Worm (Caenorhabditis elegans) whole organism, L1 larva: ENCODE data around the gene T19C3.2.

ENCODE experiments used
- C04F5.9 ChIP-seq: sonication (generic microtip); optimal IDR thresholded peaks from 2 replicates; lab custom pipeline; 2016; ENCODE audit warnings: missing genetic modification characterization, missing compliant biosample characterization
- C16A3.4 ChIP-seq: fragments of 150-350 bp; optimal IDR thresholded peaks from 2 replicates; lab custom pipeline; 2014; ENCODE audit warnings: missing biosample characterization, missing genetic modification characterization
- C34B4.2 ChIP-seq: sonication (generic microtip); optimal IDR thresholded peaks from 2 replicates; lab custom pipeline; 2017; ENCODE audit warnings: mild to moderate bottlenecking, missing genetic modification characterization, missing compliant biosample characterization
- blmp-1 ChIP-seq: fragments of 150-350 bp; optimal IDR thresholded peaks from 2 replicates; lab custom pipeline; 2014; ENCODE audit warnings: missing biosample characterization, missing genetic modification characterization
- ceh-63 ChIP-seq: fragments of 200-800 bp; sonication (Bioruptor generic); optimal IDR thresholded peaks from 2 replicates; lab custom pipeline; 2018; ENCODE audit warnings: mild to moderate bottlenecking, missing genetic modification characterization, missing compliant biosample characterization
- ceh-8 ChIP-seq: fragments of 200-800 bp; sonication (Bioruptor generic); optimal IDR thresholded peaks from 2 replicates; lab custom pipeline; 2018; ENCODE audit warnings: mild to moderate bottlenecking, missing genetic modification characterization, moderate library complexity, missing compliant biosample characterization
- ceh-82 ChIP-seq, 3 experiments: fragments of 150-350 bp in 1 of 3; sonication (generic microtip) in 2 of 3; optimal IDR thresholded peaks; 2 replicates each; lab custom pipeline; 2014 to 2017; ENCODE audit warnings: missing biosample characterization in 3 of 3, missing genetic modification characterization in 3 of 3
- ceh-88 ChIP-seq: fragments of 200-800 bp; sonication (Bioruptor generic); IDR thresholded peaks from 2 replicates; pipeline ENCODE4 v1.3.6; 2022; ENCODE audit warnings: missing genetic modification characterization, missing compliant biosample characterization
- ceh-90 ChIP-seq: sonication (generic microtip); optimal IDR thresholded peaks from 2 replicates; lab custom pipeline; 2016; ENCODE audit warnings: missing genetic modification characterization, missing compliant biosample characterization
- dpl-1 ChIP-seq, 3 experiments: fragments of 150-350 bp in 2 of 3; sonication (generic microtip) in 1 of 3; optimal IDR thresholded peaks; 2 replicates each; lab custom pipeline; 2014 to 2017; ENCODE audit warnings: missing biosample characterization in 3 of 3, missing genetic modification characterization in 3 of 3, missing genetic modification reagents in 3 of 3
- efl-1 ChIP-seq, 4 experiments: fragments of 150-350 bp; optimal IDR thresholded peaks in 3 of 4; peaks in 1 of 4; 1 replicate in 1 of 4; 2 replicates in 3 of 4; lab custom pipeline; 2014; ENCODE audit warnings: missing biosample characterization in 2 of 4, missing genetic modification characterization in 2 of 4, missing genetic modification reagents in 2 of 4
- efl-3 ChIP-seq: fragments of 200-800 bp; sonication (Bioruptor generic); optimal IDR thresholded peaks from 2 replicates; lab custom pipeline; 2018; ENCODE audit warnings: mild to moderate bottlenecking, missing genetic modification characterization, missing compliant biosample characterization
- egl-13 ChIP-seq: sonication (generic microtip); optimal IDR thresholded peaks from 2 replicates; lab custom pipeline; 2016; ENCODE audit warnings: missing genotype, missing genetic modification reagents, missing genetic modification characterization, missing compliant biosample characterization
- elt-2 ChIP-seq: sonication (generic microtip); optimal IDR thresholded peaks from 2 replicates; lab custom pipeline; 2016; ENCODE audit warnings: missing genetic modification characterization, mild to moderate bottlenecking, inconsistent platforms, missing compliant biosample characterization, missing genetic modification reagents
- elt-3 ChIP-seq, 6 experiments: fragments of 150-350 bp in 1 of 6; sonication (generic microtip); optimal IDR thresholded peaks; 2 replicates each; lab custom pipeline; 2017 to 2018; ENCODE audit warnings: missing biosample characterization in 6 of 6, missing genetic modification characterization in 6 of 6, inconsistent platforms in 1 of 6
- fkh-4 ChIP-seq: sonication (generic microtip); optimal IDR thresholded peaks from 2 replicates; lab custom pipeline; 2016; ENCODE audit warnings: missing compliant biosample characterization, missing genetic modification characterization, borderline replicate concordance
- fkh-8 ChIP-seq: sonication (generic microtip); optimal IDR thresholded peaks from 2 replicates; lab custom pipeline; 2016; ENCODE audit warnings: mild to moderate bottlenecking, missing genetic modification characterization, missing compliant biosample characterization
- fos-1 ChIP-seq: fragments of 150-350 bp; optimal IDR thresholded peaks from 2 replicates; lab custom pipeline; 2014; ENCODE audit warnings: missing biosample characterization, missing genetic modification characterization
- grh-1 ChIP-seq: fragments of 200-800 bp; sonication (Bioruptor generic); IDR thresholded peaks from 2 replicates; pipeline ENCODE4 v1.3.6; 2022; ENCODE audit warnings: missing genetic modification reagents, missing genetic modification characterization, missing compliant biosample characterization
- hlh-17 ChIP-seq: fragments of 200-800 bp; sonication (Bioruptor generic); optimal IDR thresholded peaks from 2 replicates; lab custom pipeline; 2018; ENCODE audit warnings: missing genetic modification characterization, mild to moderate bottlenecking, missing compliant biosample characterization, moderate library complexity, borderline replicate concordance
- irx-1 ChIP-seq: sonication (generic microtip); optimal IDR thresholded peaks from 2 replicates; lab custom pipeline; 2016; ENCODE audit warnings: missing genetic modification characterization, missing compliant biosample characterization
- jun-1 ChIP-seq: fragments of 150-350 bp; optimal IDR thresholded peaks from 2 replicates; lab custom pipeline; 2014; ENCODE audit warnings: missing biosample characterization, missing genetic modification reagents, missing genetic modification characterization
- lin-13 ChIP-seq: fragments of 150-350 bp; optimal IDR thresholded peaks from 2 replicates; lab custom pipeline; 2014; ENCODE audit warnings: missing biosample characterization, missing genetic modification reagents, missing genetic modification characterization
- lin-14 ChIP-seq: fragments of 200-800 bp; sonication (Bioruptor generic); optimal IDR thresholded peaks from 2 replicates; lab custom pipeline; 2018; ENCODE audit warnings: mild to moderate bottlenecking, missing genetic modification characterization, moderate library complexity, missing compliant biosample characterization
- lin-35 ChIP-seq, 2 experiments: fragments of 150-350 bp; optimal IDR thresholded peaks; 2 replicates each; lab custom pipeline; 2014; ENCODE audit warnings: missing biosample characterization in 2 of 2, missing genetic modification characterization in 2 of 2, missing genetic modification reagents in 2 of 2
- lir-3 ChIP-seq: sonication (generic microtip); optimal IDR thresholded peaks from 2 replicates; lab custom pipeline; 2016; ENCODE audit warnings: mild to moderate bottlenecking, missing genetic modification characterization, moderate library complexity, missing compliant biosample characterization; ENCODE audit not compliant: poor library complexity
- lsy-2 ChIP-seq, 2 experiments: fragments of 150-350 bp; optimal IDR thresholded peaks; 2 replicates each; lab custom pipeline; 2014; ENCODE audit warnings: missing biosample characterization in 2 of 2, missing genetic modification characterization in 2 of 2
- mdl-1 ChIP-seq, 2 experiments: fragments of 150-350 bp; optimal IDR thresholded peaks; 2 replicates each; lab custom pipeline; 2014 to 2017; ENCODE audit warnings: missing biosample characterization in 2 of 2, missing genetic modification characterization in 2 of 2, inconsistent platforms in 1 of 2
- nhr-19 ChIP-seq: fragments of 200-800 bp; sonication (Bioruptor generic); conservative IDR thresholded peaks from 2 replicates; pipeline ENCODE4 v1.3.6; 2022; ENCODE audit warnings: missing genetic modification characterization, missing compliant biosample characterization
- nhr-20 ChIP-seq: sonication (generic microtip); optimal IDR thresholded peaks from 2 replicates; lab custom pipeline; 2016; ENCODE audit warnings: mild to moderate bottlenecking, missing genetic modification characterization, missing compliant biosample characterization
- nhr-28 ChIP-seq: fragments of 150-350 bp; optimal IDR thresholded peaks from 2 replicates; lab custom pipeline; 2014; ENCODE audit warnings: missing biosample characterization, missing genetic modification characterization
- nhr-47 ChIP-seq: sonication (generic microtip); optimal IDR thresholded peaks from 2 replicates; lab custom pipeline; 2016; ENCODE audit warnings: mild to moderate bottlenecking, missing genetic modification characterization, moderate library complexity, missing compliant biosample characterization
- nhr-71 ChIP-seq: sonication (generic microtip); optimal IDR thresholded peaks from 2 replicates; lab custom pipeline; 2016; ENCODE audit warnings: mild to moderate bottlenecking, missing genetic modification characterization, moderate library complexity, missing compliant biosample characterization
- nhr-84 ChIP-seq: sonication (generic microtip); optimal IDR thresholded peaks from 2 replicates; lab custom pipeline; 2017; ENCODE audit warnings: missing biosample characterization, missing genetic modification characterization
- nhr-85 ChIP-seq: sonication (generic microtip); peaks from one replicate; lab custom pipeline; 2016; ENCODE audit warnings: missing genetic modification characterization, inconsistent platforms, missing compliant biosample characterization
- nhr-90 ChIP-seq: sonication (generic microtip); optimal IDR thresholded peaks from 2 replicates; lab custom pipeline; 2016; ENCODE audit warnings: mild to moderate bottlenecking, missing genetic modification characterization, missing compliant biosample characterization; ENCODE audit not compliant: poor library complexity
- snu-23 ChIP-seq: sonication (generic microtip); optimal IDR thresholded peaks from 2 replicates; lab custom pipeline; 2016; ENCODE audit warnings: missing genetic modification characterization, missing compliant biosample characterization
- swsn-7 ChIP-seq: sonication (generic microtip); optimal IDR thresholded peaks from 2 replicates; lab custom pipeline; 2016; ENCODE audit warnings: missing genetic modification characterization, missing compliant biosample characterization
- tbx-2 ChIP-seq: sonication (generic microtip); optimal IDR thresholded peaks from 2 replicates; lab custom pipeline; 2016; ENCODE audit warnings: missing genetic modification characterization, missing compliant biosample characterization
- tlp-1 ChIP-seq: fragments of 150-350 bp; optimal IDR thresholded peaks from 2 replicates; lab custom pipeline; 2014; ENCODE audit warnings: missing biosample characterization, missing genetic modification characterization
- vab-15 ChIP-seq: sonication (generic microtip); optimal IDR thresholded peaks from 2 replicates; lab custom pipeline; 2017; ENCODE audit warnings: missing genotype, mild to moderate bottlenecking, missing genetic modification characterization, missing compliant biosample characterization
- xbp-1 ChIP-seq: sonication (generic microtip); optimal IDR thresholded peaks from 2 replicates; lab custom pipeline; 2016; ENCODE audit warnings: missing genetic modification characterization, missing compliant biosample characterization
- ztf-11 ChIP-seq, 2 experiments: sonication (generic microtip); optimal IDR thresholded peaks; 2 replicates each; lab custom pipeline; 2016 to 2017; ENCODE audit warnings: missing genetic modification characterization in 2 of 2, missing biosample characterization in 1 of 2, missing compliant biosample characterization in 1 of 2

T19C3.2 gene

DNA sequence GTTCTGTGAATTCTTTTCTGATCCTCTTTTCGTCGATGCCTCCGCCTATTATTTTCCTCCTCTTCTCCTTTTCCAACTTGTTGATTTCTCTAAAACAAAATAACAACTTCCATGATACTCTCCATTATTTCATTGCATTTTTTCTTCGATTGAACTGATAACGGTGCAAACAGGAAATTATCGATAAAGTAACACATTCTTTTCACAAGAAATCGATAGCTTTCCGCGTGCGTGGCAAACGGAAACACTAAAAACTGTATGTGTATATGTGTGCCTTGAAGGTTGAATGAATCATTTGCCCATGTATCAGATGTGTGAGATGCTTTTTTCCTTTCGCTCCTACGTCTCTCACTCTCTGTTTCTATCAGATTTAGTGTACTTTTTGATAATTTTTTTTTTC, 34.2 kb upstream of the T19C3.2 start:
- TF ChIP-seq lin-14: peak; percentile 42
- no peak for TF ChIP-seq nhr-20 (tag; lab: Kevin White, UChicago)
- no peak for TF ChIP-seq jun-1
- TF ChIP-seq lin-13 (GFP tag; lab: Kevin White, UChicago): no peak
- TF ChIP-seq tbx-2 (tag; lab: Kevin White, UChicago): no peak
- peak; percentile 43 for TF ChIP-seq nhr-85 (tag; lab: Kevin White, UChicago)
- no peak for TF ChIP-seq tlp-1
- TF ChIP-seq lir-3 (tag; lab: Kevin White, UChicago): no peak
- TF ChIP-seq fkh-4 (tag; lab: Kevin White, UChicago): no peak
- no peak for TF ChIP-seq efl-3 (GFP tag; lab: Kevin White, UChicago)
- TF ChIP-seq xbp-1 (tag; lab: Kevin White, UChicago): no peak
- no peak for TF ChIP-seq grh-1 (GFP tag; lab: Robert Waterston, UW)
- no peak for TF ChIP-seq lsy-2 (tag; optimal IDR thresholded peaks at IDR 0.05; lab: Kevin White, UChicago)
- TF ChIP-seq elt-2 (tag; lab: Kevin White, UChicago): peak; percentile 44
- no peak for TF ChIP-seq C34B4.2 (tag; lab: Kevin White, UChicago)
- TF ChIP-seq C04F5.9: no peak
- no peak for TF ChIP-seq fos-1 (tag; lab: Kevin White, UChicago)
- no peak for TF ChIP-seq ztf-11 (tag; optimal IDR thresholded peaks at IDR 0.05; lab: Kevin White, UChicago)
- TF ChIP-seq ceh-88 (GFP tag; lab: Robert Waterston, UW): no peak
- TF ChIP-seq ceh-90 (tag; lab: Kevin White, UChicago): no peak
- no peak for TF ChIP-seq elt-3 (tag; optimal IDR thresholded peaks at IDR 0.05; lab: Kevin White, UChicago)
- TF ChIP-seq vab-15 (tag; lab: Kevin White, UChicago): no peak
- no peak for TF ChIP-seq nhr-28
- no peak for TF ChIP-seq hlh-17 (GFP tag; lab: Kevin White, UChicago)
- TF ChIP-seq C16A3.4 (tag; lab: Kevin White, UChicago): no peak
- peak in 1 of 2 experiments; percentile 15 for TF ChIP-seq lin-35 (GFP tag; optimal IDR thresholded peaks at IDR 0.05; lab: Kevin White, UChicago)
- no peak for TF ChIP-seq egl-13 (tag; lab: Kevin White, UChicago)
- TF ChIP-seq nhr-19: no peak
- TF ChIP-seq ceh-8 (GFP tag; lab: Kevin White, UChicago): no peak
- no peak for TF ChIP-seq efl-1 (optimal IDR thresholded peaks at IDR 0.05; lab: Kevin White, UChicago)
- peak in 1 of 2 experiments; percentile 3 for TF ChIP-seq efl-1 (GFP tag; optimal IDR thresholded peaks at IDR 0.05 in 1 of 2; lab: Kevin White, UChicago)
- no peak for TF ChIP-seq nhr-84
- peak; percentile 2 for TF ChIP-seq nhr-90 (tag; lab: Kevin White, UChicago)
- TF ChIP-seq nhr-47 (tag; lab: Kevin White, UChicago): no peak
- TF ChIP-seq fkh-8 (tag; lab: Kevin White, UChicago): no peak
- TF ChIP-seq, all 84 proteins: peak for 6

DNA sequence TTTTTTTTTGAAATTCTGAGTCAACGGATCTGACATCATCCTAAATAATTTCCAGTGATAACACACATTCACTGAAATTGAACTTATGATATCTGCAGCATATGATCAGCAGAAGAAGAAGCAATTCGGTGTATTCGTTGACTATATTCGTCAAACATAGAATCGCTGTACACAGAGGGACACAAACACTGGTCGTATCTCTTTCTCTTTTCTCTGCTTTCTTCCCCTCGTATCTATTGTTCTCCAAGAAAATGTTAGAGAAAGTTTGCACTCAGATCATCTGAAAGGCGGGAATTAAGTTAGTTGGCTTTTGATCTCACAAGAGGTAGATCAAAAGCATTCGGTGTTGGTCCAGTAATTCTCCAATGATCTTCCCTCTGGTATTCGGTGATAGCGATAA, 33.2 kb upstream of the T19C3.2 start:
- TF ChIP-seq nhr-85 (tag; lab: Kevin White, UChicago) (peak; percentile 46), blmp-1 (tag; lab: Kevin White, UChicago) (peak; percentile 92), swsn-7 (tag; lab: Kevin White, UChicago) (no peak)
- TF ChIP-seq, all 84 proteins: peak for 2

DNA sequence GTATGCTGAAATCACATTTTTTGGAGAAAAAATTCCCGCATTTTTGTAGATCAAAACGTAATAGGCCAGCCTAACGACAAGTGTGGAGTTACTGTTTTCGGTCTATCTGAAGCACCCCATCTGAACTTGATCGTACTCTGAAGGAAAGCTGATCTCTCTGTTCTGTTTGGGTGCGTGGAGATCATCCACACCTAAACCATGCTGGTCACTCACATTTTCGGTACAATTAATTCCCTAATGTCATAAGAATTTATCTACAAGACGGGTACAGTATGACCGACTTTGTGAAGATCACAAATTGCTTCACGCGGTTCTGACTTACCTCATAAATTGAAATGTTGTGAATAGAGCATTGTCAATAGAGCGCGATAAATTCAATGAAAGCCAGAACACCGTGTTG, 32.6 kb upstream of the T19C3.2 start:
- peak; percentile 60 for TF ChIP-seq blmp-1 (tag; lab: Kevin White, UChicago)
- no peak for TF ChIP-seq nhr-47 (tag; lab: Kevin White, UChicago)
- peak in 1 of 6 experiments; percentile 11 for TF ChIP-seq elt-3 (tag; optimal IDR thresholded peaks at IDR 0.05; lab: Kevin White, UChicago)

DNA sequence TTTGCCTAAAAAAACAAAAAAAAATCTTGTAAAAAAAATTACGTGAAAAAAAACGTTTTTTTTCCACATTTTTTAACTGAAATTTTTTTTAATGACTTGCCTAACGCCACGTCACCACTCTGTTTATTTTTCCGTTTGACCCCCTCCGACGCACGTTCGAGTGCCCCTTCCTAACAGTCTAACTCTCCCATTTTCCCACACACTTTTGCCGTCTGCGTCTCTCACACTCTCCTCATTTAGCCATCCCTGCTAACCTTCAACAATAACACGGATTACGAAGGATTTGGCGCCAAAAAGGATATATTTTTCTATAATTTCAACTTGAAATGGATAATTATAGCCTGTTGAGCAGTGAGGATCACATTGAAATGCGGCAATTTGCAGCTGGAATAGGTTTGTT, 29.9 kb upstream of the T19C3.2 start:
- TF ChIP-seq swsn-7 (tag; lab: Kevin White, UChicago) (peak; percentile 26), snu-23 (GFP tag; lab: Kevin White, UChicago) (peak; percentile 46), irx-1 (tag; lab: Kevin White, UChicago) (no peak), nhr-19 (no peak), nhr-71 (tag; lab: Kevin White, UChicago) (peak; percentile 45), lin-14 (peak; percentile 64), ceh-82 (tag; optimal IDR thresholded peaks at IDR 0.05; lab: Kevin White, UChicago) (peak in 1 of 3 experiments; percentile 25), xbp-1 (tag; lab: Kevin White, UChicago) (peak; percentile 81), blmp-1 (tag; lab: Kevin White, UChicago) (peak; percentile 14), efl-1 (optimal IDR thresholded peaks at IDR 0.05; lab: Kevin White, UChicago) (peak; percentile 1 to 62), efl-1 (GFP tag; optimal IDR thresholded peaks at IDR 0.05 in 1 of 2; lab: Kevin White, UChicago) (no peak), tbx-2 (tag; lab: Kevin White, UChicago) (peak; percentile 7), ceh-63 (GFP tag; lab: Kevin White, UChicago) (no peak), mdl-1 (tag; optimal IDR thresholded peaks at IDR 0.05; lab: Kevin White, UChicago) (peak in 1 of 2 experiments; percentile 37), fkh-4 (tag; lab: Kevin White, UChicago) (no peak), dpl-1 (GFP tag; optimal IDR thresholded peaks at IDR 0.05; lab: Kevin White, UChicago) (peak in 1 of 3 experiments; percentile 7)
